Worm (Caenorhabditis elegans): Measurements from ENCODE around the gene F49C12.9.

The F49C12.9 gene

DNA sequence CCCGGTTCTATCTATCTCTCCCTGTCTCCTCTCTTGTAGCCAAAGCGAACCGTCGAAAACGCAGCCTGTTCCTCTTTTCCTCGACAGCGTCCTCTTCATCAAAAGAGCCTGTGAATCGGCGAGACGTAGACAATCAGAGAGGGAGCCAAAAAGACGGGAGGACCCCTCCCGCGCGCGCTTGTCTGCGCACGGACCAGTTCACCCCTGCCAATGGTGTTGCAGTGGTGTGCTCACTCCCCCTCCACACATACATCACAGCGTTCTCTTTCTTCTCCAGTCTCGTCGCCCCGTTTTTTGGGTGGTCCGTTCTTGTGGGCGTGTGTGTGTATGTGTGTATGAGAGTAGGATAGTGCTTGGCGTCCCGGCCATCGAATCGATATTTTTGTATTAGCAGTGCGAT is 47.1 kb downstream of the F49C12.9 start:
- TF ChIP-seq ztf-29 (GFP tag; IDR thresholded peaks at IDR 0.05) = no peak
- no peak for TF ChIP-seq med-1 (GFP tag; optimal IDR thresholded peaks at IDR 0.05; ENCODE audit: insufficient read depth)
- no peak for TF ChIP-seq cog-1 (tag; optimal IDR thresholded peaks at IDR 0.05)
- peak; percentile 66; the same call in 1 of the 2 replicates for TF ChIP-seq flt-1 (GFP tag; IDR thresholded peaks at IDR 0.05)
- TF ChIP-seq tab-1 (GFP tag; IDR thresholded peaks at IDR 0.05) = peak; percentile 68; the same call in 1 of the 2 replicates
- no peak for TF ChIP-seq T22C8.4 (GFP tag; IDR thresholded peaks at IDR 0.05)
- TF ChIP-seq ref-1 (GFP tag; conservative IDR thresholded peaks at IDR 0.05) = no peak
- no peak for TF ChIP-seq ztf-23 (GFP tag; IDR thresholded peaks at IDR 0.05)
- TF ChIP-seq klf-2 (GFP tag; conservative IDR thresholded peaks at IDR 0.05) = no peak

DNA sequence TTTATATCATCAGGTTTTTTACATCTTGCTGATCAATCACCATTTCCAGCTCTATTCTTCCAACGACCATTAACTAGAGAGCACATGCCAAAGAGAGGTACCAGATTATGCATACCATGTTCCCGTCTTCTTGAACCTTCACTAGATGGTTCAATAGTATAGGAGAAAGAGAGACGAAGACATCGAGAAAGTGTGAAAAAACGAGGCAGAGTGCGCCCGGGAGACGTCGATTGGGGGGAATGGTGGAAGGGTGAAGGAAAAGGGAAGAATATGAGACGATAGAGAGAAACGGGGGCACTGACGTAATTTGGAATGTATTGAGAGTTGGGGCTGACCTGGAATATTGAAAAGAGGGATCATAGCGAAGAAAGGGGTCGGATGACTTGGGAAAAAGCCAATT is 48.4 kb downstream of the F49C12.9 start:
- no peak for TF ChIP-seq med-1 (GFP tag; optimal IDR thresholded peaks at IDR 0.05; ENCODE audit: insufficient read depth)
- TF ChIP-seq T22C8.4 (GFP tag; IDR thresholded peaks at IDR 0.05) = no peak

DNA sequence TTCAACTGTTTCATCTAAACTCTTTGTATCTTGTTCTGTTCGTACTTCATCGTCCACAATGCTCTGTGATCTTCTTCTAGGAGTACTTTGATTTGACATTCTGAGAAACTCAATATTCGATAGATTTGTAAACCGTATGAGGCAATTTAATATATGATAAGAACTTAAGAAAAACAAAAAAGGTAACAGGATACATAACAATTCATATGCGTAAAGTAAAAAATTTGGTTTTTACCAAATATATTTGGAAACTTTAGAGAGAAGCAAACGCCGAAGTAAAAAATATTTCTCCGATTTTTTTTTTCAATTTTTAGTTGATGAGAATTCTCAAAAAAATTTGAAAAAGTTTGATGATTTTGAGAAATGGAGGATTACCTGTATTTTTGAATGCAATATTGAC is 49.6 kb downstream of the F49C12.9 start, which contains the start of gene Y11D7A.19:
Y11D7A.19 (minus strand) TSS at position 101 of the 400 bp plus-strand sequence.
- TF ChIP-seq klf-2 (GFP tag; conservative IDR thresholded peaks at IDR 0.05) = no peak
- TF ChIP-seq flt-1 (GFP tag; IDR thresholded peaks at IDR 0.05) = no peak
- TF ChIP-seq cog-1 (tag; optimal IDR thresholded peaks at IDR 0.05) = no peak
- no peak for TF ChIP-seq med-1 (GFP tag; optimal IDR thresholded peaks at IDR 0.05; ENCODE audit: insufficient read depth)
- no peak for TF ChIP-seq ztf-23 (GFP tag; IDR thresholded peaks at IDR 0.05)
- no peak for TF ChIP-seq ztf-29 (GFP tag; IDR thresholded peaks at IDR 0.05)
- no peak for TF ChIP-seq T22C8.4 (GFP tag; IDR thresholded peaks at IDR 0.05)
- no peak for TF ChIP-seq ref-1 (GFP tag; conservative IDR thresholded peaks at IDR 0.05)
- no peak for TF ChIP-seq tab-1 (GFP tag; IDR thresholded peaks at IDR 0.05)
